Fruit fly (Drosophila melanogaster) whole organism, embryonic: ENCODE data around the gene CG14340.

Source experiments
- ATbp ChIP-seq: fragments of 200-800 bp; sonication (Bioruptor generic); optimal IDR thresholded peaks from 2 replicates; lab custom pipeline; 2017; ENCODE audit warnings: missing biosample characterization, mild to moderate bottlenecking, missing genetic modification characterization, missing genetic modification reagents
- Antp ChIP-seq: fragments of 200-800 bp; sonication (Bioruptor generic); optimal IDR thresholded peaks from 3 replicates; lab custom pipeline; 2016; ENCODE audit warnings: missing biosample characterization, missing genetic modification characterization
- Atf6 ChIP-seq: fragments of 200-800 bp; sonication (Bioruptor generic); IDR thresholded peaks from 2 replicates; pipeline ENCODE4 v1.3.6; 2022; ENCODE audit warnings: missing biosample characterization, missing genetic modification characterization
- CG10209 ChIP-seq: fragments of 200-800 bp; sonication (Bioruptor generic); optimal IDR thresholded peaks from 3 replicates; lab custom pipeline; 2017; ENCODE audit warnings: missing biosample characterization, mild to moderate bottlenecking, missing genetic modification characterization, missing genetic modification reagents
- CG10366 ChIP-seq: fragments of 200-800 bp; sonication (Bioruptor generic); IDR thresholded peaks from 2 replicates; pipeline ENCODE4 v1.3.6; 2022; ENCODE audit warnings: missing biosample characterization, missing genetic modification characterization
- CG12071 ChIP-seq: fragments of 200-800 bp; sonication (Bioruptor generic); optimal IDR thresholded peaks from 3 replicates; lab custom pipeline; 2018; ENCODE audit warnings: missing biosample characterization, mild to moderate bottlenecking, missing genetic modification characterization
- CG12659 ChIP-seq: fragments of 200-800 bp; sonication (Bioruptor generic); optimal IDR thresholded peaks from 3 replicates; lab custom pipeline; 2017; ENCODE audit warnings: mild to moderate bottlenecking, missing biosample characterization, missing genetic modification reagents, missing genetic modification characterization
- CG13624 ChIP-seq: fragments of 200-800 bp; sonication (Bioruptor generic); optimal IDR thresholded peaks from 2 replicates; lab custom pipeline; 2016; ENCODE audit warnings: missing biosample characterization, missing genetic modification characterization
- CG14014 ChIP-seq: fragments of 200-800 bp; sonication (Bioruptor generic); IDR thresholded peaks from 2 replicates; pipeline ENCODE4 v1.3.6; 2022; ENCODE audit warnings: missing biosample characterization, missing genetic modification characterization
- CG17385 ChIP-seq: fragments of 200-800 bp; sonication (Bioruptor generic); optimal IDR thresholded peaks from 3 replicates; lab custom pipeline; 2018; ENCODE audit warnings: missing biosample characterization, mild to moderate bottlenecking, missing genetic modification characterization
- CG17612 ChIP-seq: fragments of 200-800 bp; sonication (Bioruptor generic); IDR thresholded peaks from 2 replicates; pipeline ENCODE4 v1.3.6; 2022; ENCODE audit warnings: missing biosample characterization, missing genetic modification characterization
- CG17829 ChIP-seq: fragments of 200-800 bp; optimal IDR thresholded peaks from 2 replicates; lab custom pipeline; 2019; ENCODE audit warnings: missing biosample characterization, mild to moderate bottlenecking, missing genetic modification characterization, moderate library complexity
- CG2129 ChIP-seq: fragments of 200-800 bp; sonication (Bioruptor generic); IDR thresholded peaks from 2 replicates; pipeline ENCODE4 v1.3.6; 2022; ENCODE audit warnings: missing biosample characterization, missing genetic modification characterization; ENCODE audit not compliant: partially characterized antibody
- CG2875 ChIP-seq: fragments of 200-800 bp; sonication (Bioruptor generic); optimal IDR thresholded peaks from 2 replicates; lab custom pipeline; 2017; ENCODE audit warnings: missing biosample characterization, mild to moderate bottlenecking, missing genetic modification characterization, missing genetic modification reagents
- CG3847 ChIP-seq: fragments of 200-800 bp; sonication (Bioruptor generic); IDR thresholded peaks from 2 replicates; pipeline ENCODE4 v1.3.6; 2022; ENCODE audit warnings: missing biosample characterization, missing genetic modification characterization
- CG42726 ChIP-seq: fragments of 200-800 bp; sonication (Bioruptor generic); IDR thresholded peaks from 2 replicates; pipeline ENCODE4 v1.3.6; 2022; ENCODE audit warnings: missing biosample characterization, missing genetic modification characterization; ENCODE audit not compliant: partially characterized antibody
- CG6654 ChIP-seq: fragments of 200-800 bp; sonication (Bioruptor generic); optimal IDR thresholded peaks from 2 replicates; lab custom pipeline; 2017; ENCODE audit warnings: missing biosample characterization, mild to moderate bottlenecking, missing genetic modification characterization
- CG7357 ChIP-seq: fragments of 200-800 bp; sonication (Bioruptor generic); IDR thresholded peaks from 3 replicates; pipeline ENCODE4 v1.3.6; 2022; ENCODE audit warnings: missing biosample characterization, missing genetic modification characterization
- CG7556 ChIP-seq: fragments of 200-800 bp; sonication (Bioruptor generic); optimal IDR thresholded peaks from 2 replicates; lab custom pipeline; 2017; ENCODE audit warnings: missing biosample characterization, mild to moderate bottlenecking, missing genetic modification characterization
- CG9215 ChIP-seq: fragments of 200-800 bp; sonication (Bioruptor generic); IDR thresholded peaks from 2 replicates; pipeline ENCODE4 v1.3.6; 2022; ENCODE audit warnings: missing biosample characterization, missing genetic modification characterization
- D19A ChIP-seq: fragments of 200-800 bp; optimal IDR thresholded peaks from 3 replicates; lab custom pipeline; 2019; ENCODE audit warnings: missing biosample characterization, mild to moderate bottlenecking, missing genetic modification characterization, moderate library complexity
- Fer1 ChIP-seq: fragments of 200-800 bp; sonication (Bioruptor generic); optimal IDR thresholded peaks from 2 replicates; lab custom pipeline; 2017; ENCODE audit warnings: missing biosample characterization, mild to moderate bottlenecking, missing genetic modification characterization
- GATAe ChIP-seq: fragments of 200-800 bp; sonication (Bioruptor generic); conservative IDR thresholded peaks from 2 replicates; pipeline ENCODE4 v1.3.6; 2022; ENCODE audit warnings: missing biosample characterization, missing genetic modification characterization
- H15 ChIP-seq: fragments of 200-800 bp; sonication (Bioruptor generic); IDR thresholded peaks from 3 replicates; pipeline ENCODE4 v1.3.6; 2022; ENCODE audit warnings: missing biosample characterization, missing genetic modification characterization
- HLHmδ ChIP-seq: fragments of 200-800 bp; sonication (Bioruptor generic); optimal IDR thresholded peaks from 2 replicates; lab custom pipeline; 2018; ENCODE audit warnings: missing biosample characterization, mild to moderate bottlenecking, missing genetic modification characterization, moderate library complexity
- HmgZ ChIP-seq: fragments of 200-800 bp; sonication (Bioruptor generic); optimal IDR thresholded peaks from 2 replicates; lab custom pipeline; 2018; ENCODE audit warnings: missing biosample characterization, mild to moderate bottlenecking, missing genetic modification characterization
- Ptx1 ChIP-seq: fragments of 200-800 bp; sonication (Bioruptor generic); IDR thresholded peaks from 2 replicates; pipeline ENCODE4 v1.3.6; 2022; ENCODE audit warnings: missing biosample characterization, missing genetic modification characterization
- Sry-β ChIP-seq: fragments of 200-800 bp; sonication (Bioruptor generic); optimal IDR thresholded peaks from 2 replicates; lab custom pipeline; 2018; ENCODE audit warnings: missing biosample characterization, mild to moderate bottlenecking, missing genetic modification characterization, moderate library complexity
- ac ChIP-seq: fragments of 200-800 bp; sonication (Bioruptor generic); optimal IDR thresholded peaks from 3 replicates; lab custom pipeline; 2017; ENCODE audit warnings: missing biosample characterization, mild to moderate bottlenecking, missing genetic modification characterization
- bcd ChIP-seq: fragments of 200-800 bp; sonication (Bioruptor generic); optimal IDR thresholded peaks from 2 replicates; lab custom pipeline; 2017; ENCODE audit warnings: missing biosample characterization, mild to moderate bottlenecking, missing genetic modification characterization
- dmrt99B ChIP-seq: fragments of 200-800 bp; sonication (Bioruptor generic); optimal IDR thresholded peaks from 2 replicates; lab custom pipeline; 2018; ENCODE audit warnings: missing biosample characterization, mild to moderate bottlenecking, missing genetic modification characterization, moderate library complexity
- exex ChIP-seq: fragments of 200-800 bp; sonication (Bioruptor generic); optimal IDR thresholded peaks from 4 replicates; lab custom pipeline; 2018; ENCODE audit warnings: missing biosample characterization, mild to moderate bottlenecking, missing genetic modification characterization, moderate library complexity
- gro ChIP-seq: fragments of 200-800 bp; sonication (Bioruptor generic); optimal IDR thresholded peaks from 2 replicates; lab custom pipeline; 2016; ENCODE audit warnings: missing biosample characterization, missing genetic modification characterization
- ind ChIP-seq: fragments of 200-800 bp; sonication (Bioruptor generic); optimal IDR thresholded peaks from 3 replicates; lab custom pipeline; 2016; ENCODE audit warnings: missing biosample characterization, missing genetic modification characterization
- jing ChIP-seq: fragments of 200-800 bp; sonication (Bioruptor generic); optimal IDR thresholded peaks from 2 replicates; lab custom pipeline; 2018; ENCODE audit warnings: missing biosample characterization, mild to moderate bottlenecking, missing genetic modification characterization
- lola ChIP-seq, 3 experiments: fragments of >200 bp in 2 of 3; fragments of 200-800 bp in 1 of 3; sonication (Bioruptor generic) in 1 of 3; optimal IDR thresholded peaks; 2 replicates each; lab custom pipeline; 2017 to 2019; ENCODE audit warnings: missing biosample characterization in 3 of 3, missing genetic modification characterization in 3 of 3, mild to moderate bottlenecking in 1 of 3, moderate library complexity in 1 of 3
- nau ChIP-seq: fragments of 200-800 bp; sonication (Bioruptor generic); optimal IDR thresholded peaks from 3 replicates; lab custom pipeline; 2017; ENCODE audit warnings: missing biosample characterization, mild to moderate bottlenecking, missing genetic modification characterization, missing genetic modification reagents
- otp ChIP-seq: fragments of 200-800 bp; sonication (Bioruptor generic); IDR thresholded peaks from 3 replicates; pipeline ENCODE4, ENCODE4 v1.3.6; 2022; ENCODE audit warnings: missing biosample characterization, missing genetic modification characterization
- phol ChIP-seq: fragments of 200-800 bp; sonication (Bioruptor generic); optimal IDR thresholded peaks from 3 replicates; lab custom pipeline; 2018; ENCODE audit warnings: missing biosample characterization, mild to moderate bottlenecking, missing genetic modification characterization, moderate library complexity
- rib ChIP-seq: fragments of 200-800 bp; sonication (Bioruptor generic); IDR thresholded peaks from 2 replicates; pipeline ENCODE4 v1.3.6; 2022; ENCODE audit warnings: missing biosample characterization, missing genetic modification characterization
- ro ChIP-seq: fragments of 200-800 bp; sonication (Bioruptor generic); IDR thresholded peaks from 2 replicates; pipeline ENCODE4 v1.3.6; 2022; ENCODE audit warnings: missing biosample characterization, missing genetic modification characterization
- row ChIP-seq: fragments of 200-800 bp; sonication (Bioruptor generic); IDR thresholded peaks from 3 replicates; pipeline ENCODE4 v1.3.6; 2022; ENCODE audit warnings: missing biosample characterization, missing genetic modification characterization
- sisA ChIP-seq: fragments of 200-800 bp; sonication (Bioruptor generic); IDR thresholded peaks from 2 replicates; pipeline ENCODE4 v1.3.6; 2022; ENCODE audit warnings: missing biosample characterization, missing genetic modification characterization
- slbo ChIP-seq: fragments of 200-800 bp; sonication (Bioruptor generic); IDR thresholded peaks from 2 replicates; pipeline ENCODE4 v1.3.6; 2022; ENCODE audit warnings: missing biosample characterization, missing genetic modification characterization
- tup ChIP-seq: fragments of 200-800 bp; sonication (Bioruptor generic); optimal IDR thresholded peaks from 2 replicates; lab custom pipeline; 2016; ENCODE audit warnings: missing biosample characterization, mild to moderate bottlenecking, missing genetic modification characterization, moderate library complexity
- unc-4 ChIP-seq: fragments of 200-800 bp; sonication (Bioruptor generic); IDR thresholded peaks from 2 replicates; pipeline ENCODE4 v1.3.6; 2022; ENCODE audit warnings: missing biosample characterization, missing genetic modification characterization; ENCODE audit not compliant: partially characterized antibody
- unpg ChIP-seq: fragments of 200-800 bp; sonication (Bioruptor generic); optimal IDR thresholded peaks from 3 replicates; lab custom pipeline; 2018; ENCODE audit warnings: missing biosample characterization, mild to moderate bottlenecking, missing genetic modification characterization, moderate library complexity

CG14340 gene

DNA sequence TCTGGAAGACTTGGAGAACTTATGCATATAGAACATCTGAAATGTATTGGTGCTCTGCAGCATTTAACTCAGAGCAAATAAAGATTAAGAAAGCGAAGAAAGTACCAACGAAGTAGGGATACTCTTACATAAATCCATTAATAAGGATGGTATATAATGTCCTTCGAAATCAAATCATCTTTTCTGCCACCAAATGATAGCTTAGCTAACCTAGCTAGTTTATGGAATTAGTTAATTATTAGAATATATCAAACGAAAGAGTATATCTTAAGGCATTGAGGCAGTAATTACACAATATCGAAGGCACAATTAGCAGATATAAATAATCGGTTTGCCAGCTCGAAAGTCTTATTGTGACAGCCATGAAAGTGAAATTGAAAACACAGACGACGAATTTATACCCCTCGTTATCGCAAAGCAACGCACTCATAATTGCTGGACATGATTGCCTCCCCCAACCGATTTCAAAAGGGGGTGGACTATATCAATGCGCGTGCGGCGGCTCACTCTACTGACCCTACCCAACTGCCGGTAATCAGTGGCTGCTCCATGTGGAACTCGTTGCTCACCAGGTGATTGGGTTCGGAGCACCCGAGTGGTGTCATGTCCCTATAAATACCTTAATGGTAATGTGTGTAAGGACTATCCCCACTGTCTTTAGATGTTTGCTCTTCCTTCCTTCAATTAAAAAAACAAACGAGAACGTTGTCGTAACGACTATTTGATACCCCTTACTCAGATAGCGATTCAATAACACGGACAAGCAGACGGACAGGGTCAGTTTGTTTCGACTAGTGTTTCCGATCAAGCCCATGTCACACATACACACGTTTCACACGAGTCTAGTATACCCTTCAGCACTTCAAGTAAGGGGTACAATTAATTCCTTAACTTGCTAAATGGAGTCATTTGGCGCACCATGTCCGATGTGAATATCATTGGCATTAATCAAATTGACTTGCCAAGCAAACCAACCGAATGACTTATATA lies 31.9 kb downstream of the CG14340 start (continued):
- TF ChIP-seq unpg (GFP tag; lab: Kevin White, UChicago) (peak; percentile 59), CG6654 (GFP tag; lab: Kevin White, UChicago) (peak; percentile 4), CG42726 (GFP tag; lab: Robert Waterston, UW) (no peak), CG7357 (GFP tag; lab: Robert Waterston, UW) (peak; percentile 37; the same call in 1 of the 3 replicates), Antp (GFP tag; lab: Kevin White, UChicago) (peak; percentile 28), phol (tag; lab: Kevin White, UChicago) (peak; percentile 72), Sry-β (GFP tag; lab: Kevin White, UChicago) (no peak), CG12071 (GFP tag; lab: Kevin White, UChicago) (peak; percentile 65), unc-4 (GFP tag; lab: Robert Waterston, UW) (no peak), slbo (peak; percentile 60), ac (no peak), otp (GFP tag; lab: Robert Waterston, UW) (no peak), dmrt99B (tag; lab: Kevin White, UChicago) (peak; percentile 73), CG14014 (0 out of 2 replicates have a peak, but pooled peaks have one; percentile 40), CG17612 (no peak), CG7556 (GFP tag; lab: Kevin White, UChicago) (peak; percentile 28), CG17385 (GFP tag; lab: Kevin White, UChicago) (peak; percentile 64), HLHmδ (no peak), CG13624 (GFP tag; lab: Kevin White, UChicago) (peak; percentile 35), CG10209 (GFP tag; lab: Kevin White, UChicago) (peak; percentile 28), row (GFP tag; lab: Robert Waterston, UW) (peak; percentile 63), Atf6 (GFP tag; lab: Robert Waterston, UW) (0 out of 2 replicates have a peak, but pooled peaks have one; percentile 30), CG2875 (GFP tag; lab: Kevin White, UChicago) (peak; percentile 25), CG10366 (GFP tag; lab: Robert Waterston, UW) (peak; percentile 29), rib (GFP tag; lab: Robert Waterston, UW) (0 out of 2 replicates have a peak, but pooled peaks have one; percentile 31), ind (GFP tag; lab: Kevin White, UChicago) (peak; percentile 49), jing (GFP tag; lab: Kevin White, UChicago) (peak; percentile 28), tup (GFP tag; lab: Kevin White, UChicago) (no peak), CG2129 (GFP tag; lab: Robert Waterston, UW) (no peak), lola (GFP tag; optimal IDR thresholded peaks at IDR 0.05; lab: Kevin White, UChicago) (peak in 1 of 3 experiments; percentile 31), CG3847 (0 out of 2 replicates have a peak, but pooled peaks have one; percentile 23), bcd (GFP tag; lab: Kevin White, UChicago) (peak; percentile 53), ATbp (peak; percentile 49), Fer1 (GFP tag; lab: Kevin White, UChicago) (peak; percentile 47), exex (tag; lab: Kevin White, UChicago) (peak; percentile 78), ro (GFP tag; lab: Robert Waterston, UW) (no peak), GATAe (no peak), H15 (no peak), D19A (tag; lab: Kevin White, UChicago) (peak; percentile 98), CG9215 (GFP tag; lab: Robert Waterston, UW) (no peak), CG17829 (tag; lab: Kevin White, UChicago) (peak; percentile 57), sisA (GFP tag; lab: Robert Waterston, UW) (peak; percentile 47), nau (GFP tag; lab: Kevin White, UChicago) (no peak), HmgZ (tag; lab: Kevin White, UChicago) (peak; percentile 24), Ptx1 (GFP tag; lab: Robert Waterston, UW) (peak; percentile 59), CG12659 (peak; percentile 23), gro (GFP tag; lab: Kevin White, UChicago) (peak; percentile 38)
